Worm (Caenorhabditis elegans) whole organism, L1 larva: ENCODE measurements around the gene dcaf-13.
A peak's percentile ranks its signal among the peaks of the same experiment; 100 is the strongest.

ENCODE experiments used
- C04F5.9 ChIP-seq: sonication (generic microtip); optimal IDR thresholded peaks from 2 replicates; lab custom pipeline; 2016; ENCODE audit warnings: missing genetic modification characterization, missing compliant biosample characterization
- C16A3.4 ChIP-seq: fragments of 150-350 bp; optimal IDR thresholded peaks from 2 replicates; lab custom pipeline; 2014; ENCODE audit warnings: missing biosample characterization, missing genetic modification characterization
- C34B4.2 ChIP-seq: sonication (generic microtip); optimal IDR thresholded peaks from 2 replicates; lab custom pipeline; 2017; ENCODE audit warnings: mild to moderate bottlenecking, missing genetic modification characterization, missing compliant biosample characterization
- F16B12.6 ChIP-seq: fragments of 150-350 bp; optimal IDR thresholded peaks from 2 replicates; lab custom pipeline; 2014; ENCODE audit warnings: missing biosample characterization, missing genetic modification characterization
- aha-1 ChIP-seq: fragments of 150-350 bp; optimal IDR thresholded peaks from 2 replicates; lab custom pipeline; 2014; ENCODE audit warnings: missing biosample characterization, missing genetic modification characterization
- alr-1 ChIP-seq: fragments of 200-800 bp; sonication (Bioruptor generic); optimal IDR thresholded peaks from 2 replicates; lab custom pipeline; 2018; ENCODE audit warnings: borderline replicate concordance, mild to moderate bottlenecking, missing genetic modification characterization, missing compliant biosample characterization
- aly-2 ChIP-seq: fragments of 150-350 bp; optimal IDR thresholded peaks from 2 replicates; lab custom pipeline; 2014; ENCODE audit warnings: missing biosample characterization, missing genetic modification characterization
- ama-1 ChIP-seq: fragments of 150-350 bp; optimal IDR thresholded peaks from 2 replicates; lab custom pipeline; 2014
- blmp-1 ChIP-seq: fragments of 150-350 bp; optimal IDR thresholded peaks from 2 replicates; lab custom pipeline; 2014; ENCODE audit warnings: missing biosample characterization, missing genetic modification characterization
- ceh-8 ChIP-seq: fragments of 200-800 bp; sonication (Bioruptor generic); optimal IDR thresholded peaks from 2 replicates; lab custom pipeline; 2018; ENCODE audit warnings: mild to moderate bottlenecking, missing genetic modification characterization, moderate library complexity, missing compliant biosample characterization
- ceh-90 ChIP-seq: sonication (generic microtip); optimal IDR thresholded peaks from 2 replicates; lab custom pipeline; 2016; ENCODE audit warnings: missing genetic modification characterization, missing compliant biosample characterization
- ces-1 ChIP-seq: fragments of 150-350 bp; optimal IDR thresholded peaks from 2 replicates; lab custom pipeline; 2014; ENCODE audit warnings: missing biosample characterization, missing genetic modification reagents, missing genetic modification characterization
- dpl-1 ChIP-seq, 3 experiments: fragments of 150-350 bp in 2 of 3; sonication (generic microtip) in 1 of 3; optimal IDR thresholded peaks; 2 replicates each; lab custom pipeline; 2014 to 2017; ENCODE audit warnings: missing biosample characterization in 3 of 3, missing genetic modification characterization in 3 of 3, missing genetic modification reagents in 3 of 3
- dsc-1 ChIP-seq: sonication (generic microtip); optimal IDR thresholded peaks from 2 replicates; lab custom pipeline; 2016; ENCODE audit warnings: mild to moderate bottlenecking, missing genetic modification characterization, missing compliant biosample characterization
- efl-1 ChIP-seq, 4 experiments: fragments of 150-350 bp; optimal IDR thresholded peaks in 3 of 4; peaks in 1 of 4; 1 replicate in 1 of 4; 2 replicates in 3 of 4; lab custom pipeline; 2014; ENCODE audit warnings: missing biosample characterization in 2 of 4, missing genetic modification characterization in 2 of 4, missing genetic modification reagents in 2 of 4
- efl-3 ChIP-seq: fragments of 200-800 bp; sonication (Bioruptor generic); optimal IDR thresholded peaks from 2 replicates; lab custom pipeline; 2018; ENCODE audit warnings: mild to moderate bottlenecking, missing genetic modification characterization, missing compliant biosample characterization
- elt-2 ChIP-seq: sonication (generic microtip); optimal IDR thresholded peaks from 2 replicates; lab custom pipeline; 2016; ENCODE audit warnings: missing genetic modification characterization, mild to moderate bottlenecking, inconsistent platforms, missing compliant biosample characterization, missing genetic modification reagents
- ets-5 ChIP-seq: fragments of 200-800 bp; sonication (Bioruptor generic); IDR thresholded peaks from 2 replicates; pipeline ENCODE4 v1.3.6; 2022; ENCODE audit warnings: missing genetic modification characterization, missing compliant biosample characterization
- fkh-10 ChIP-seq: sonication (generic microtip); optimal IDR thresholded peaks from 2 replicates; lab custom pipeline; 2017; ENCODE audit warnings: missing biosample characterization, missing genetic modification reagents, missing genetic modification characterization
- fos-1 ChIP-seq: fragments of 150-350 bp; optimal IDR thresholded peaks from 2 replicates; lab custom pipeline; 2014; ENCODE audit warnings: missing biosample characterization, missing genetic modification characterization
- grh-1 ChIP-seq: fragments of 200-800 bp; sonication (Bioruptor generic); IDR thresholded peaks from 2 replicates; pipeline ENCODE4 v1.3.6; 2022; ENCODE audit warnings: missing genetic modification reagents, missing genetic modification characterization, missing compliant biosample characterization
- hlh-4 ChIP-seq: sonication (generic microtip); optimal IDR thresholded peaks from 2 replicates; lab custom pipeline; 2016; ENCODE audit warnings: mild to moderate bottlenecking, missing genetic modification characterization, missing compliant biosample characterization
- irx-1 ChIP-seq: sonication (generic microtip); optimal IDR thresholded peaks from 2 replicates; lab custom pipeline; 2016; ENCODE audit warnings: missing genetic modification characterization, missing compliant biosample characterization
- jun-1 ChIP-seq: fragments of 150-350 bp; optimal IDR thresholded peaks from 2 replicates; lab custom pipeline; 2014; ENCODE audit warnings: missing biosample characterization, missing genetic modification reagents, missing genetic modification characterization
- lin-14 ChIP-seq: fragments of 200-800 bp; sonication (Bioruptor generic); optimal IDR thresholded peaks from 2 replicates; lab custom pipeline; 2018; ENCODE audit warnings: mild to moderate bottlenecking, missing genetic modification characterization, moderate library complexity, missing compliant biosample characterization
- lin-15B ChIP-seq: fragments of 150-350 bp; sonication (generic microtip); optimal IDR thresholded peaks from 3 replicates; lab custom pipeline; 2014; ENCODE audit warnings: missing biosample characterization, missing genetic modification characterization
- lin-35 ChIP-seq, 2 experiments: fragments of 150-350 bp; optimal IDR thresholded peaks; 2 replicates each; lab custom pipeline; 2014; ENCODE audit warnings: missing biosample characterization in 2 of 2, missing genetic modification characterization in 2 of 2, missing genetic modification reagents in 2 of 2
- lin-39 ChIP-seq: fragments of 150-350 bp; optimal IDR thresholded peaks from 2 replicates; lab custom pipeline; 2014; ENCODE audit warnings: missing biosample characterization, missing genetic modification reagents, missing genetic modification characterization
- lir-3 ChIP-seq: sonication (generic microtip); optimal IDR thresholded peaks from 2 replicates; lab custom pipeline; 2016; ENCODE audit warnings: mild to moderate bottlenecking, missing genetic modification characterization, moderate library complexity, missing compliant biosample characterization; ENCODE audit not compliant: poor library complexity
- lsy-2 ChIP-seq, 2 experiments: fragments of 150-350 bp; optimal IDR thresholded peaks; 2 replicates each; lab custom pipeline; 2014; ENCODE audit warnings: missing biosample characterization in 2 of 2, missing genetic modification characterization in 2 of 2
- mab-9 ChIP-seq: fragments of 200-800 bp; sonication (Bioruptor generic); IDR thresholded peaks from 2 replicates; pipeline ENCODE4 v1.3.6; 2022; ENCODE audit warnings: missing genetic modification reagents, missing genetic modification characterization, missing compliant biosample characterization
- mdl-1 ChIP-seq, 2 experiments: fragments of 150-350 bp; optimal IDR thresholded peaks; 2 replicates each; lab custom pipeline; 2014 to 2017; ENCODE audit warnings: missing biosample characterization in 2 of 2, missing genetic modification characterization in 2 of 2, inconsistent platforms in 1 of 2
- mef-2 ChIP-seq: fragments of 150-350 bp; optimal IDR thresholded peaks from 2 replicates; lab custom pipeline; 2014; ENCODE audit warnings: missing biosample characterization, missing genetic modification characterization
- mep-1 ChIP-seq: fragments of 150-350 bp; optimal IDR thresholded peaks from 2 replicates; lab custom pipeline; 2014; ENCODE audit warnings: missing biosample characterization, missing genetic modification characterization
- nhr-12 ChIP-seq: sonication (generic microtip); optimal IDR thresholded peaks from 2 replicates; lab custom pipeline; 2017; ENCODE audit warnings: missing biosample characterization, missing genetic modification characterization
- nhr-19 ChIP-seq: fragments of 200-800 bp; sonication (Bioruptor generic); conservative IDR thresholded peaks from 2 replicates; pipeline ENCODE4 v1.3.6; 2022; ENCODE audit warnings: missing genetic modification characterization, missing compliant biosample characterization
- nhr-28 ChIP-seq: fragments of 150-350 bp; optimal IDR thresholded peaks from 2 replicates; lab custom pipeline; 2014; ENCODE audit warnings: missing biosample characterization, missing genetic modification characterization
- nhr-47 ChIP-seq: sonication (generic microtip); optimal IDR thresholded peaks from 2 replicates; lab custom pipeline; 2016; ENCODE audit warnings: mild to moderate bottlenecking, missing genetic modification characterization, moderate library complexity, missing compliant biosample characterization
- nhr-71 ChIP-seq: sonication (generic microtip); optimal IDR thresholded peaks from 2 replicates; lab custom pipeline; 2016; ENCODE audit warnings: mild to moderate bottlenecking, missing genetic modification characterization, moderate library complexity, missing compliant biosample characterization
- nhr-85 ChIP-seq: sonication (generic microtip); peaks from one replicate; lab custom pipeline; 2016; ENCODE audit warnings: missing genetic modification characterization, inconsistent platforms, missing compliant biosample characterization
- pqm-1 ChIP-seq: sonication (generic microtip); optimal IDR thresholded peaks from 3 replicates; lab custom pipeline; 2017; ENCODE audit warnings: missing biosample characterization, missing genetic modification characterization
- rnt-1 ChIP-seq: sonication (generic microtip); optimal IDR thresholded peaks from 2 replicates; lab custom pipeline; 2016; ENCODE audit warnings: mild to moderate bottlenecking, missing genetic modification characterization, moderate library complexity, missing compliant biosample characterization
- skn-1 ChIP-seq: fragments of 150-350 bp; optimal IDR thresholded peaks from 2 replicates; lab custom pipeline; 2014; ENCODE audit warnings: missing biosample characterization, missing genetic modification characterization
- sox-4 ChIP-seq: sonication (generic microtip); optimal IDR thresholded peaks from 2 replicates; lab custom pipeline; 2016; ENCODE audit warnings: missing genetic modification characterization, missing compliant biosample characterization
- sptf-1 ChIP-seq: fragments of 150-350 bp; optimal IDR thresholded peaks from 2 replicates; lab custom pipeline; 2014; ENCODE audit warnings: missing biosample characterization, missing genetic modification characterization
- tbx-2 ChIP-seq: sonication (generic microtip); optimal IDR thresholded peaks from 2 replicates; lab custom pipeline; 2016; ENCODE audit warnings: missing genetic modification characterization, missing compliant biosample characterization
- unc-130 ChIP-seq: fragments of 150-350 bp; optimal IDR thresholded peaks from 2 replicates; lab custom pipeline; 2017; ENCODE audit warnings: missing biosample characterization, missing genetic modification characterization, inconsistent platforms
- unc-62 ChIP-seq: fragments of 150-350 bp; optimal IDR thresholded peaks from 2 replicates; lab custom pipeline; 2014; ENCODE audit warnings: missing biosample characterization, missing genetic modification reagents, missing genetic modification characterization
- unc-86 ChIP-seq: sonication (generic microtip); optimal IDR thresholded peaks from 2 replicates; lab custom pipeline; 2016; ENCODE audit warnings: missing genetic modification characterization, missing compliant biosample characterization
- unc-98 ChIP-seq: fragments of 200-800 bp; sonication (Bioruptor generic); IDR thresholded peaks from 2 replicates; pipeline ENCODE4 v1.3.6; 2022; ENCODE audit warnings: missing genetic modification characterization, missing compliant biosample characterization
- vab-15 ChIP-seq: sonication (generic microtip); optimal IDR thresholded peaks from 2 replicates; lab custom pipeline; 2017; ENCODE audit warnings: missing genotype, mild to moderate bottlenecking, missing genetic modification characterization, missing compliant biosample characterization
- zag-1 ChIP-seq: fragments of 150-350 bp; optimal IDR thresholded peaks from 2 replicates; lab custom pipeline; 2014; ENCODE audit warnings: missing biosample characterization, missing genetic modification characterization
- zip-4 ChIP-seq: fragments of 200-800 bp; sonication (Bioruptor generic); optimal IDR thresholded peaks from 2 replicates; lab custom pipeline; 2018; ENCODE audit warnings: mild to moderate bottlenecking, missing genetic modification characterization, moderate library complexity, missing compliant biosample characterization
- ztf-11 ChIP-seq, 2 experiments: sonication (generic microtip); optimal IDR thresholded peaks; 2 replicates each; lab custom pipeline; 2016 to 2017; ENCODE audit warnings: missing genetic modification characterization in 2 of 2, missing biosample characterization in 1 of 2, missing compliant biosample characterization in 1 of 2

dcaf-13 gene

DNA sequence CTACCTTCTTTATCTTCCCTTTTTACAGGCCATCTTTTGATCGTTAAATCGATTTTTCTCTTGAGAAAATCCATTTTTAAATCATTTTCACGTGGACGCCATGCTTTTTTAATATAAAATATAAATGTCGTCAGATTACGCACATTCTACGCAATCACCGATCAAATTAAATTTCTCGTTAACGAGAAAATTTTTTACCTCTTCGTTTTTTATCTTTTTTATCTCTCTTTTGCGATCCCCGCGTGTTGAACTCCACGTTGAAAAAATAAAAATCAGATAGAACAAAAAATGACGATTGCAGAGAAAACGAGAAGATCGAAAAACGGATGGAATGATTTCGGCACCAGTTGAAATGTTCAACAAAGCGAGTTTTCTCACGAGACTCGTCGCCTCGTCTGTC is 4.7 kb downstream of the dcaf-13 start, which contains the start of gene bpnt-1:
TSS of gene bpnt-1 (plus strand) at position 301 of the 400 bp plus-strand sequence.
- TF ChIP-seq aly-2 (tag; lab: Kevin White, UChicago), result no peak
- no peak for TF ChIP-seq pqm-1
- no peak for TF ChIP-seq ceh-8
- no peak for TF ChIP-seq C34B4.2
- TF ChIP-seq dpl-1 (GFP tag; optimal IDR thresholded peaks at IDR 0.05; lab: Kevin White, UChicago), result peak in 1 of 3 experiments; percentile 6
- no peak for TF ChIP-seq lin-39 (tag; lab: Kevin White, UChicago)
- TF ChIP-seq irx-1, result no peak
- no peak for TF ChIP-seq nhr-19 (GFP tag; lab: Robert Waterston, UW)
- TF ChIP-seq dsc-1, result peak; percentile 33
- no peak for TF ChIP-seq zip-4 (GFP tag; lab: Kevin White, UChicago)
- TF ChIP-seq hlh-4 (tag; lab: Kevin White, UChicago), result no peak
- TF ChIP-seq unc-86 (tag; lab: Kevin White, UChicago), result no peak
- TF ChIP-seq ztf-11 (tag; optimal IDR thresholded peaks at IDR 0.05; lab: Kevin White, UChicago), result no peak
- no peak for TF ChIP-seq zag-1
- TF ChIP-seq nhr-12 (tag; lab: Kevin White, UChicago), result no peak
- no peak for TF ChIP-seq lin-14 (GFP tag; lab: Kevin White, UChicago)
- TF ChIP-seq ces-1 (GFP tag; lab: Kevin White, UChicago), result no peak
- no peak for TF ChIP-seq lin-35 (GFP tag; optimal IDR thresholded peaks at IDR 0.05; lab: Kevin White, UChicago)
- TF ChIP-seq ets-5 (GFP tag; lab: Robert Waterston, UW), result no peak
- peak; percentile 39 for TF ChIP-seq F16B12.6 (tag; lab: Kevin White, UChicago)
- TF ChIP-seq lir-3 (tag; lab: Kevin White, UChicago), result no peak
- no peak for TF ChIP-seq nhr-28 (tag; lab: Kevin White, UChicago)
- TF ChIP-seq mef-2, result no peak
- no peak for TF ChIP-seq sptf-1 (tag; lab: Kevin White, UChicago)
- TF ChIP-seq ceh-90 (tag; lab: Kevin White, UChicago), result no peak
- no peak for TF ChIP-seq fkh-10
- TF ChIP-seq nhr-85 (tag; lab: Kevin White, UChicago), result peak; percentile 65
- TF ChIP-seq C16A3.4 (tag; lab: Kevin White, UChicago), result no peak
- TF ChIP-seq mdl-1 (tag; optimal IDR thresholded peaks at IDR 0.05; lab: Kevin White, UChicago), result no peak
- TF ChIP-seq blmp-1 (tag; lab: Kevin White, UChicago), result peak; percentile 29
- TF ChIP-seq lin-15B, result no peak
- no peak for TF ChIP-seq unc-62 (GFP tag; lab: Kevin White, UChicago)
- no peak for TF ChIP-seq unc-98 (GFP tag; lab: Robert Waterston, UW)
- TF ChIP-seq nhr-71 (tag; lab: Kevin White, UChicago), result no peak
- TF ChIP-seq aha-1, result no peak
- peak in 1 of 2 experiments; percentile 5 for TF ChIP-seq efl-1 (optimal IDR thresholded peaks at IDR 0.05; lab: Kevin White, UChicago)
- TF ChIP-seq efl-1 (GFP tag; optimal IDR thresholded peaks at IDR 0.05 in 1 of 2; lab: Kevin White, UChicago), result peak; percentile 1 to 9
- TF ChIP-seq unc-130, result no peak
- TF ChIP-seq elt-2 (tag; lab: Kevin White, UChicago), result no peak
- TF ChIP-seq jun-1 (tag; lab: Kevin White, UChicago), result no peak
- peak; percentile 31 for TF ChIP-seq mep-1 (tag; lab: Kevin White, UChicago)
- TF ChIP-seq vab-15 (tag; lab: Kevin White, UChicago), result no peak
- TF ChIP-seq sox-4 (tag; lab: Kevin White, UChicago), result no peak
- no peak for TF ChIP-seq fos-1 (tag; lab: Kevin White, UChicago)
- TF ChIP-seq nhr-47 (tag; lab: Kevin White, UChicago), result peak; percentile 18
- TF ChIP-seq tbx-2 (tag; lab: Kevin White, UChicago), result no peak
- peak in 1 of 2 experiments; percentile 41 for TF ChIP-seq lsy-2 (tag; optimal IDR thresholded peaks at IDR 0.05; lab: Kevin White, UChicago)
- TF ChIP-seq alr-1 (tag; lab: Kevin White, UChicago), result no peak
- no peak for TF ChIP-seq C04F5.9 (tag; lab: Kevin White, UChicago)
- TF ChIP-seq mab-9 (GFP tag; lab: Robert Waterston, UW), result no peak
- TF ChIP-seq efl-3 (GFP tag; lab: Kevin White, UChicago), result no peak
- TF ChIP-seq grh-1 (GFP tag; lab: Robert Waterston, UW), result no peak
- no peak for TF ChIP-seq skn-1 (tag; lab: Kevin White, UChicago)
- no peak for TF ChIP-seq ama-1 (lab: Kevin White, UChicago)
- TF ChIP-seq rnt-1 (tag; lab: Kevin White, UChicago), result no peak
